Fruit fly (Drosophila melanogaster) whole organism, embryonic: ENCODE results near the gene CG43401.

Source experiments
- Ada2b ChIP-seq: fragments of 200-800 bp; sonication (Bioruptor generic); IDR thresholded peaks from 2 replicates; pipeline ENCODE4 v1.3.6; 2022; ENCODE audit warnings: missing biosample characterization, missing genetic modification characterization
- BtbVII ChIP-seq: fragments of 200-800 bp; sonication (Bioruptor generic); optimal IDR thresholded peaks from 3 replicates; lab custom pipeline; 2017; ENCODE audit warnings: missing biosample characterization, mild to moderate bottlenecking, missing genetic modification characterization
- CG10209 ChIP-seq: fragments of 200-800 bp; sonication (Bioruptor generic); optimal IDR thresholded peaks from 3 replicates; lab custom pipeline; 2017; ENCODE audit warnings: missing biosample characterization, mild to moderate bottlenecking, missing genetic modification characterization, missing genetic modification reagents
- CG10267 ChIP-seq: fragments of 200-800 bp; sonication (Bioruptor generic); optimal IDR thresholded peaks from 2 replicates; lab custom pipeline; 2018; ENCODE audit warnings: missing biosample characterization, mild to moderate bottlenecking, missing genetic modification characterization, moderate library complexity
- CG1233 ChIP-seq: fragments of 200-800 bp; sonication (Bioruptor generic); optimal IDR thresholded peaks from 4 replicates; lab custom pipeline; 2018; ENCODE audit warnings: missing biosample characterization, mild to moderate bottlenecking, missing genetic modification characterization
- CG13296 ChIP-seq: fragments of 200-800 bp; sonication (Bioruptor generic); optimal IDR thresholded peaks from 3 replicates; lab custom pipeline; 2018; ENCODE audit warnings: missing biosample characterization, mild to moderate bottlenecking, missing genetic modification characterization
- CG14050 ChIP-seq: fragments of 200-800 bp; sonication (Bioruptor generic); IDR thresholded peaks from 3 replicates; pipeline ENCODE4 v1.3.6; 2022; ENCODE audit warnings: missing biosample characterization, missing genetic modification characterization
- CG14667 ChIP-seq: fragments of 200-800 bp; sonication (Bioruptor generic); IDR thresholded peaks from 2 replicates; pipeline ENCODE4 v1.3.6; 2022; ENCODE audit warnings: missing biosample characterization, missing genetic modification characterization
- CG14965 ChIP-seq: fragments of 200-800 bp; sonication (Bioruptor generic); optimal IDR thresholded peaks from 2 replicates; lab custom pipeline; 2016; ENCODE audit warnings: missing biosample characterization, missing genetic modification characterization, borderline replicate concordance
- CG1529 ChIP-seq: fragments of 200-800 bp; sonication (Bioruptor generic); optimal IDR thresholded peaks from 3 replicates; lab custom pipeline; 2018; ENCODE audit warnings: missing biosample characterization, missing genetic modification characterization
- CG1647 ChIP-seq: fragments of 200-800 bp; sonication (Bioruptor generic); optimal IDR thresholded peaks from 3 replicates; lab custom pipeline; 2016; ENCODE audit warnings: missing biosample characterization, missing genetic modification characterization
- CG17912 ChIP-seq: fragments of 200-800 bp; sonication (Bioruptor generic); optimal IDR thresholded peaks from 2 replicates; lab custom pipeline; 2018; ENCODE audit warnings: missing biosample characterization, mild to moderate bottlenecking, missing genetic modification characterization
- CG18011 ChIP-seq: fragments of 200-800 bp; sonication (Bioruptor generic); optimal IDR thresholded peaks from 2 replicates; lab custom pipeline; 2017; ENCODE audit warnings: missing biosample characterization, missing genetic modification characterization, mild to moderate bottlenecking, moderate library complexity, missing genotype
- CG18619 ChIP-seq: fragments of 200-800 bp; sonication (Bioruptor generic); optimal IDR thresholded peaks from 3 replicates; lab custom pipeline; 2017; ENCODE audit warnings: missing biosample characterization, mild to moderate bottlenecking, missing genetic modification characterization
- CG2120 ChIP-seq: fragments of 200-800 bp; sonication (Bioruptor generic); optimal IDR thresholded peaks from 3 replicates; lab custom pipeline; 2016; ENCODE audit warnings: missing biosample characterization, missing genetic modification characterization
- CG2202 ChIP-seq: fragments of 200-800 bp; sonication (Bioruptor generic); optimal IDR thresholded peaks from 2 replicates; lab custom pipeline; 2018; ENCODE audit warnings: missing biosample characterization, mild to moderate bottlenecking, missing genetic modification characterization
- CG2678 ChIP-seq: fragments of 200-800 bp; sonication (Bioruptor generic); optimal IDR thresholded peaks from 3 replicates; lab custom pipeline; 2019; ENCODE audit warnings: missing biosample characterization, mild to moderate bottlenecking, missing genetic modification characterization, moderate library complexity
- CG34422 ChIP-seq: fragments of 200-800 bp; sonication (Bioruptor generic); IDR thresholded peaks from 3 replicates; pipeline ENCODE4 v1.3.6; 2022; ENCODE audit warnings: missing biosample characterization, missing genetic modification characterization
- CG4328 ChIP-seq: fragments of 200-800 bp; sonication (Bioruptor generic); optimal IDR thresholded peaks from 3 replicates; lab custom pipeline; 2017; ENCODE audit warnings: missing biosample characterization, missing genetic modification reagents, missing genetic modification characterization
- CG43689 ChIP-seq: fragments of 200-800 bp; sonication (Bioruptor generic); IDR thresholded peaks from 2 replicates; pipeline ENCODE4 v1.3.6; 2022; ENCODE audit warnings: missing biosample characterization, missing genetic modification characterization
- CG4617 ChIP-seq: fragments of 200-800 bp; sonication (Bioruptor generic); optimal IDR thresholded peaks from 3 replicates; lab custom pipeline; 2016; ENCODE audit warnings: missing biosample characterization, missing genetic modification characterization, borderline replicate concordance
- CG5180 ChIP-seq: fragments of 200-800 bp; sonication (Bioruptor generic); optimal IDR thresholded peaks from 3 replicates; lab custom pipeline; 2017; ENCODE audit warnings: missing biosample characterization, missing genetic modification characterization, mild to moderate bottlenecking, moderate library complexity, missing genetic modification reagents
- CG6765 ChIP-seq: fragments of 200-800 bp; sonication (Bioruptor generic); optimal IDR thresholded peaks from 3 replicates; lab custom pipeline; 2017; ENCODE audit warnings: missing biosample characterization, mild to moderate bottlenecking, missing genetic modification characterization
- CG7928 ChIP-seq: fragments of 200-800 bp; sonication (Bioruptor generic); optimal IDR thresholded peaks from 2 replicates; lab custom pipeline; 2017; ENCODE audit warnings: missing biosample characterization, mild to moderate bottlenecking, missing genetic modification characterization
- CG9609 ChIP-seq: fragments of 200-800 bp; sonication (Bioruptor generic); optimal IDR thresholded peaks from 3 replicates; lab custom pipeline; 2016; ENCODE audit warnings: missing biosample characterization, missing genetic modification characterization
- Dp ChIP-seq: fragments of 200-800 bp; sonication (Bioruptor generic); optimal IDR thresholded peaks from 2 replicates; lab custom pipeline; 2018; ENCODE audit warnings: missing biosample characterization, mild to moderate bottlenecking, missing genetic modification characterization, moderate library complexity
- Dref ChIP-seq: fragments of 200-800 bp; sonication (Bioruptor generic); IDR thresholded peaks from 2 replicates; pipeline ENCODE4 v1.3.6; 2022; ENCODE audit warnings: missing biosample characterization, missing genetic modification characterization
- Ets97D ChIP-seq: fragments of 200-800 bp; sonication (Bioruptor generic); optimal IDR thresholded peaks from 3 replicates; lab custom pipeline; 2016; ENCODE audit warnings: missing biosample characterization, missing genetic modification characterization
- Gsc ChIP-seq: fragments of 200-800 bp; sonication (Bioruptor generic); IDR thresholded peaks from 2 replicates; pipeline ENCODE4 v1.3.6; 2022; ENCODE audit warnings: missing biosample characterization, missing genetic modification characterization
- H15 ChIP-seq: fragments of 200-800 bp; sonication (Bioruptor generic); IDR thresholded peaks from 3 replicates; pipeline ENCODE4 v1.3.6; 2022; ENCODE audit warnings: missing biosample characterization, missing genetic modification characterization
- Hr51 ChIP-seq, 2 experiments: fragments of 200-800 bp; sonication (Bioruptor generic); optimal IDR thresholded peaks; 2 replicates in 1 of 2; 3 replicates in 1 of 2; lab custom pipeline; 2016 to 2018; ENCODE audit warnings: missing biosample characterization in 2 of 2, missing genetic modification characterization in 2 of 2, mild to moderate bottlenecking in 1 of 2, moderate library complexity in 1 of 2
- Mad ChIP-seq: fragments of 200-800 bp; sonication (Bioruptor generic); optimal IDR thresholded peaks from 2 replicates; lab custom pipeline; 2016; ENCODE audit warnings: missing biosample characterization, missing genetic modification characterization
- Stat92E ChIP-seq, 3 experiments: fragments of >200 bp in 2 of 3; fragments of 200-800 bp in 1 of 3; sonication (Bioruptor generic) in 1 of 3; optimal IDR thresholded peaks; 2 replicates each; lab custom pipeline; 2017 to 2019; ENCODE audit warnings: missing biosample characterization in 3 of 3, missing genetic modification characterization in 3 of 3, mild to moderate bottlenecking in 1 of 3, moderate library complexity in 1 of 3
- ato ChIP-seq: fragments of 200-800 bp; sonication (Bioruptor generic); IDR thresholded peaks from 2 replicates; pipeline ENCODE4 v1.3.6; 2022; ENCODE audit warnings: missing biosample characterization, missing genetic modification characterization; ENCODE audit not compliant: partially characterized antibody
- ci ChIP-seq: fragments of 200-800 bp; sonication (Bioruptor generic); IDR thresholded peaks from 3 replicates; pipeline ENCODE4 v1.3.6; 2022; ENCODE audit warnings: missing biosample characterization, missing genetic modification characterization
- corto ChIP-seq: fragments of 200-800 bp; sonication (Bioruptor generic); optimal IDR thresholded peaks from 2 replicates; lab custom pipeline; 2016; ENCODE audit warnings: missing biosample characterization, mild to moderate bottlenecking, missing genetic modification characterization, moderate library complexity
- dati ChIP-seq: fragments of 200-800 bp; sonication (Bioruptor generic); IDR thresholded peaks from 2 replicates; pipeline ENCODE4 v1.3.6; 2022; ENCODE audit warnings: missing biosample characterization, missing genetic modification characterization
- fd96Cb ChIP-seq: fragments of 200-800 bp; sonication (Bioruptor generic); optimal IDR thresholded peaks from 2 replicates; lab custom pipeline; 2018; ENCODE audit warnings: missing biosample characterization, mild to moderate bottlenecking, missing genetic modification characterization, moderate library complexity
- fru ChIP-seq: fragments of >200 bp; optimal IDR thresholded peaks from 2 replicates; lab custom pipeline; 2017
- grau ChIP-seq: fragments of 200-800 bp; optimal IDR thresholded peaks from 3 replicates; lab custom pipeline; 2019; ENCODE audit warnings: missing biosample characterization, mild to moderate bottlenecking, missing genetic modification characterization, moderate library complexity
- hbn ChIP-seq: fragments of 200-800 bp; sonication (Bioruptor generic); IDR thresholded peaks from 2 replicates; pipeline ENCODE4 v1.3.6; 2022; ENCODE audit warnings: missing biosample characterization, missing genetic modification characterization; ENCODE audit not compliant: partially characterized antibody
- kah ChIP-seq: fragments of 200-800 bp; sonication (Bioruptor generic); optimal IDR thresholded peaks from 2 replicates; lab custom pipeline; 2018; ENCODE audit warnings: missing biosample characterization, mild to moderate bottlenecking, missing genetic modification characterization
- kay ChIP-seq: fragments of 200-800 bp; sonication (Bioruptor generic); optimal IDR thresholded peaks from 2 replicates; lab custom pipeline; 2016; ENCODE audit warnings: missing biosample characterization, missing genetic modification characterization
- lilli ChIP-seq: fragments of 200-800 bp; sonication (Bioruptor generic); optimal IDR thresholded peaks from 3 replicates; lab custom pipeline; 2016; ENCODE audit warnings: missing biosample characterization, missing genetic modification characterization
- onecut ChIP-seq: fragments of 200-800 bp; sonication (Bioruptor generic); IDR thresholded peaks from 2 replicates; pipeline ENCODE4 v1.3.6; 2022; ENCODE audit warnings: missing biosample characterization, missing genetic modification characterization
- pros ChIP-seq: fragments of 200-800 bp; sonication (Bioruptor generic); optimal IDR thresholded peaks from 3 replicates; lab custom pipeline; 2019; ENCODE audit warnings: missing biosample characterization, mild to moderate bottlenecking, missing genetic modification characterization, moderate library complexity
- sd ChIP-seq: fragments of 200-800 bp; sonication (Bioruptor generic); optimal IDR thresholded peaks from 3 replicates; lab custom pipeline; 2018; ENCODE audit warnings: missing biosample characterization, mild to moderate bottlenecking, missing genetic modification characterization, moderate library complexity
- seq ChIP-seq: fragments of 200-800 bp; sonication (Bioruptor generic); IDR thresholded peaks from 2 replicates; pipeline ENCODE4 v1.3.6; 2022; ENCODE audit warnings: missing biosample characterization, missing genetic modification characterization
- shn ChIP-seq: fragments of 200-800 bp; sonication (Bioruptor generic); optimal IDR thresholded peaks from 3 replicates; lab custom pipeline; 2016; ENCODE audit warnings: missing biosample characterization, missing genetic modification characterization
- tap ChIP-seq: fragments of 200-800 bp; optimal IDR thresholded peaks from 3 replicates; lab custom pipeline; 2019; ENCODE audit warnings: missing biosample characterization, mild to moderate bottlenecking, missing genetic modification characterization, moderate library complexity
- zfh1 ChIP-seq: fragments of 200-800 bp; sonication (Bioruptor generic); IDR thresholded peaks from 3 replicates; pipeline ENCODE4 v1.3.6; 2022; ENCODE audit warnings: missing biosample characterization, missing genetic modification characterization

CG43401 gene

dm6 chr2L:1445048-1445447 lies 16.8 kb downstream of the CG43401 start (continued):
- no peak for TF ChIP-seq sd (tag; lab: Kevin White, UChicago)
- TF ChIP-seq CG2678 (tag; lab: Kevin White, UChicago), result peak; percentile 42
- no peak for TF ChIP-seq Dp (GFP tag; lab: Kevin White, UChicago)
- peak; percentile 22 for TF ChIP-seq grau
- no peak for TF ChIP-seq seq (GFP tag; lab: Robert Waterston, UW)
- 0 out of 2 replicates have a peak, but pooled peaks have one; percentile 9 for TF ChIP-seq onecut (GFP tag; lab: Robert Waterston, UW)
- no peak for TF ChIP-seq CG10209 (GFP tag; lab: Kevin White, UChicago)
- no peak for TF ChIP-seq CG2120
- TF ChIP-seq CG13296 (GFP tag; lab: Kevin White, UChicago), result peak; percentile 5
- TF ChIP-seq CG2202 (tag; lab: Kevin White, UChicago), result peak; percentile 37
- no peak for TF ChIP-seq hbn (GFP tag; lab: Robert Waterston, UW)
- no peak for TF ChIP-seq CG14965 (GFP tag; lab: Kevin White, UChicago)
- TF ChIP-seq corto, result peak; percentile 87
- TF ChIP-seq zfh1 (GFP tag; lab: Robert Waterston, UW), result peak; percentile 46; the same call in 1 of the 3 replicates
- TF ChIP-seq CG34422 (GFP tag; lab: Robert Waterston, UW), result no peak; the same call in 2 of the 3 replicates
- TF ChIP-seq ato, result no peak
- peak; percentile 16; the same call in 1 of the 3 replicates for TF ChIP-seq CG14050
- no peak for TF ChIP-seq kay (GFP tag; lab: Kevin White, UChicago)
- no peak for TF ChIP-seq H15 (GFP tag; lab: Robert Waterston, UW)
- no peak for TF ChIP-seq CG18011 (GFP tag; lab: Kevin White, UChicago)
- no peak for TF ChIP-seq CG14667 (GFP tag; lab: Robert Waterston, UW)
- TF ChIP-seq Ets97D (GFP tag; lab: Kevin White, UChicago), result no peak
- no peak for TF ChIP-seq pros
- TF ChIP-seq lilli, result no peak
- TF ChIP-seq kah (GFP tag; lab: Kevin White, UChicago), result no peak
- 0 out of 2 replicates have a peak, but pooled peaks have one; percentile 16 for TF ChIP-seq Ada2b (GFP tag; lab: Robert Waterston, UW)
- no peak for TF ChIP-seq Gsc (GFP tag; lab: Robert Waterston, UW)
- TF ChIP-seq Mad, result no peak
- TF ChIP-seq CG4617 (GFP tag; lab: Kevin White, UChicago), result no peak
- no peak for TF ChIP-seq CG1233 (GFP tag; lab: Kevin White, UChicago)
- peak; percentile 13 for TF ChIP-seq CG5180
- peak; percentile 48; the same call in 1 of the 3 replicates for TF ChIP-seq ci (GFP tag; lab: Robert Waterston, UW)
- TF ChIP-seq fd96Cb (tag; lab: Kevin White, UChicago), result no peak
- TF ChIP-seq CG6765 (GFP tag; lab: Kevin White, UChicago), result no peak
- TF ChIP-seq fru (lab: Kevin White, UChicago), result no peak
- TF ChIP-seq CG17912 (GFP tag; lab: Kevin White, UChicago), result no peak
- no peak for TF ChIP-seq shn (GFP tag; lab: Kevin White, UChicago)
- no peak for TF ChIP-seq CG4328
- no peak for TF ChIP-seq CG43689 (GFP tag; lab: Robert Waterston, UW)
- peak; percentile 39 for TF ChIP-seq CG10267 (tag; lab: Kevin White, UChicago)
- no peak for TF ChIP-seq CG7928 (GFP tag; lab: Kevin White, UChicago)
- TF ChIP-seq dati, result no peak
- TF ChIP-seq CG18619 (GFP tag; lab: Kevin White, UChicago), result no peak
- TF ChIP-seq CG1647 (GFP tag; lab: Kevin White, UChicago), result no peak
- TF ChIP-seq CG1529 (GFP tag; lab: Kevin White, UChicago), result peak; percentile 41
- peak; percentile 37 for TF ChIP-seq tap (tag; lab: Kevin White, UChicago)
- no peak for TF ChIP-seq Dref (GFP tag; lab: Robert Waterston, UW)
- no peak for TF ChIP-seq Hr51 (GFP tag; optimal IDR thresholded peaks at IDR 0.05; lab: Kevin White, UChicago)
- no peak for TF ChIP-seq CG9609
- no peak for TF ChIP-seq Stat92E (GFP tag; optimal IDR thresholded peaks at IDR 0.05; lab: Kevin White, UChicago)
- no peak for TF ChIP-seq BtbVII (GFP tag; lab: Kevin White, UChicago)
